Fruit fly (Drosophila melanogaster): ENCODE results near the gene CG33783.

The CG33783 gene

DNA sequence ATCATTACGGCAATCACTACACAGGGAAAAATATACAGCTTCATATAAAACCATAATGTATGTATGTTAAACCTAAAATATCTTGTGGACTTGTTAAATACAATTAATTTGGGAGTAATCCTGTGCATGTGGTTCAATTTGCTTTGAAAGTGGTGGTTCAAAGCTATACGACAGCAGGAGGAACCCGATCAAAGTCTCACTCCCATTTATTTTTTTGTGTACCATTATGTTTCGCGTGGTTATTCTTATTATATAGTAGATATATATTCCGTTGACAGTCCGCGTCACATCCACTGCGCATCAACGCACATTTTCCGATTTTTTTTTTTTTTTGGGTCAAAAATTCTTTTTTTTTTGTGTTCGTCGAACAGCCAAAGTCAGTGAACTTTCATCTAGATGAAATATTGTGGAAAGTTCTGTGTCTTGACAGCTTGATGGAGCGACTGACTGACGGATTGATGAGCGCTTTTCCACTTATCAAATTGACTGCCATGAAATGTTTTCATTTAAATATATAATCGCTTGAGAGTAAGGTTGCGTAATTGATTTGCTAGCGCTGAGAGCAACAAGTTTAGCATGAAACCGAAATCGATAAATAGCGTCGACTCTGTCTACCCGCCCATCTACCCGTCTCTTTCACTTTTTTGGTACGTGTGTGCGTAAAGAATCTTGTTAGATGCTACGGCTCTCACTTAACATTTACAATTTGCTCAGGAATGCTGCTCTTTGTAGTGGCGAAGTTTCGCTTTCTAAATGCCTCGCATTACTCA is 33.4 kb upstream of the CG33783 start (continued):
- TF ChIP-seq CG12769 (tag; optimal IDR thresholded peaks at IDR 0.05) (peak; percentile 31), CG10274 (GFP tag; optimal IDR thresholded peaks at IDR 0.05) (no peak), CG15269 (tag; optimal IDR thresholded peaks at IDR 0.05) (peak; percentile 12), onecut (GFP tag; IDR thresholded peaks at IDR 0.05) (peak; percentile 90), gem (tag; optimal IDR thresholded peaks at IDR 0.05) (peak; percentile 35), unpg (GFP tag; optimal IDR thresholded peaks at IDR 0.05) (peak; percentile 30), CG17359 (tag; optimal IDR thresholded peaks at IDR 0.05) (peak; percentile 40), CG12391 (tag; optimal IDR thresholded peaks at IDR 0.05) (peak; percentile 19), CG8281 (tag; optimal IDR thresholded peaks at IDR 0.05) (peak; percentile 99), CG7839 (tag; optimal IDR thresholded peaks at IDR 0.05) (peak; percentile 24), CG18619 (GFP tag; optimal IDR thresholded peaks at IDR 0.05) (peak; percentile 2), phol (tag; optimal IDR thresholded peaks at IDR 0.05) (peak; percentile 24), Rfx (GFP tag; IDR thresholded peaks at IDR 0.05) (no peak), CG11504 (tag; optimal IDR thresholded peaks at IDR 0.05) (peak; percentile 30), dmrt99B (tag; optimal IDR thresholded peaks at IDR 0.05) (peak; percentile 20), Abd-B (GFP tag; optimal IDR thresholded peaks at IDR 0.05) (peak; percentile 41), CG17361 (GFP tag; IDR thresholded peaks at IDR 0.05) (0 out of 3 replicates have a peak, but pooled peaks have one; percentile 37), CG8290 (GFP tag; optimal IDR thresholded peaks at IDR 0.05) (no peak), CG8290 (tag; optimal IDR thresholded peaks at IDR 0.05) (peak in 1 of 2 experiments; percentile 11), schlank (tag; optimal IDR thresholded peaks at IDR 0.05) (no peak), dysf (GFP tag; IDR thresholded peaks at IDR 0.05) (peak; percentile 44; the same call in 1 of the 3 replicates), prd (optimal IDR thresholded peaks at IDR 0.05) (no peak), prd (GFP tag; IDR thresholded peaks at IDR 0.05) (peak; percentile 25; the same call in 1 of the 3 replicates), Pdp1 (GFP tag; optimal IDR thresholded peaks at IDR 0.05) (peak in 1 of 2 experiments; percentile 87), sens (GFP tag) (peak; percentile 86), eyg (GFP tag; optimal IDR thresholded peaks at IDR 0.05) (no peak), Sox102F (GFP tag; optimal IDR thresholded peaks at IDR 0.05) (peak; percentile 54), sd (tag; optimal IDR thresholded peaks at IDR 0.05) (peak; percentile 15), CG10959 (GFP tag; IDR thresholded peaks at IDR 0.05) (no peak), CG1603 (tag; optimal IDR thresholded peaks at IDR 0.05) (peak; percentile 30), CG2712 (tag; optimal IDR thresholded peaks at IDR 0.05) (peak; percentile 22), CG18599 (GFP tag; optimal IDR thresholded peaks at IDR 0.05) (peak; percentile 22), CG4424 (GFP tag; optimal IDR thresholded peaks at IDR 0.05) (peak; percentile 25), Hr51 (GFP tag; optimal IDR thresholded peaks at IDR 0.05) (peak in 1 of 2 experiments; percentile 47), tap (tag; optimal IDR thresholded peaks at IDR 0.05) (peak; percentile 8), Ets65A (GFP tag) (peak; percentile 80), PHDP (tag; optimal IDR thresholded peaks at IDR 0.05) (peak; percentile 16), CoRest (tag; optimal IDR thresholded peaks at IDR 0.05) (peak; percentile 23), eve (GFP tag; optimal IDR thresholded peaks at IDR 0.05) (peak in 1 of 2 experiments; percentile 69), Vsx1 (GFP tag; optimal IDR thresholded peaks at IDR 0.05) (peak; percentile 4), HHEX (GFP tag; optimal IDR thresholded peaks at IDR 0.05) (no peak), Med (GFP tag) (peak; percentile 49), CG17829 (tag; optimal IDR thresholded peaks at IDR 0.05) (peak; percentile 18), chinmo (GFP tag; IDR thresholded peaks at IDR 0.05; ENCODE audit: partially characterized antibody) (0 out of 4 replicates have a peak, but pooled peaks have one; percentile 56), CG15601 (tag; optimal IDR thresholded peaks at IDR 0.05) (peak; percentile 1), CG17385 (GFP tag; optimal IDR thresholded peaks at IDR 0.05) (peak; percentile 13), Xbp1 (GFP tag; optimal IDR thresholded peaks at IDR 0.05) (no peak), CG13424 (tag; optimal IDR thresholded peaks at IDR 0.05) (peak; percentile 6)
